Worm (Caenorhabditis elegans): ENCODE measurements around the gene srt-59.

ce11 chrIV:639167-639566, 37.7 kb upstream of the srt-59 start:
- no peak for TF ChIP-seq ham-2 (GFP tag; optimal IDR thresholded peaks at IDR 0.05)
- TF ChIP-seq nhr-237 (tag; optimal IDR thresholded peaks at IDR 0.05): no peak

All from whole organism, mixed stage, embryonic.